Worm (Caenorhabditis elegans) whole organism, young adult: ENCODE data around the gene R07B1.13.

Source experiments
- C06A6.2 ChIP-seq: fragments of 200-800 bp; sonication (Bioruptor generic); conservative IDR thresholded peaks from 2 replicates; pipeline ENCODE4 v1.3.6; 2022; ENCODE audit warnings: missing genetic modification characterization, missing compliant biosample characterization
- F37B4.10 ChIP-seq: fragments of 200-800 bp; sonication (Bioruptor generic); IDR thresholded peaks from 2 replicates; pipeline ENCODE4 v1.3.6; 2022; ENCODE audit warnings: missing genetic modification characterization, missing compliant biosample characterization
- F39B2.1 ChIP-seq: fragments of 200-800 bp; sonication (Bioruptor generic); IDR thresholded peaks from 2 replicates; pipeline ENCODE4 v1.3.6; 2022; ENCODE audit warnings: missing genetic modification reagents, missing genetic modification characterization, missing compliant biosample characterization
- F52B5.7 ChIP-seq: sonication (generic microtip); optimal IDR thresholded peaks from 2 replicates; lab custom pipeline; 2016; ENCODE audit warnings: mild to moderate bottlenecking, missing genetic modification characterization, missing compliant biosample characterization
- F55B11.4 ChIP-seq: sonication (generic microtip); optimal IDR thresholded peaks from 2 replicates; lab custom pipeline; 2016; ENCODE audit warnings: missing compliant biosample characterization, missing genetic modification characterization, borderline replicate concordance; ENCODE audit not compliant: insufficient read depth
- F57C9.4 ChIP-seq: sonication (generic microtip); optimal IDR thresholded peaks from 2 replicates; lab custom pipeline; 2017; ENCODE audit warnings: mild to moderate bottlenecking, missing genetic modification characterization, missing compliant biosample characterization
- K12H6.12 ChIP-seq: fragments of 200-800 bp; sonication (Bioruptor generic); optimal IDR thresholded peaks from 2 replicates; lab custom pipeline; 2018; ENCODE audit warnings: mild to moderate bottlenecking, missing genetic modification characterization, missing compliant biosample characterization
- T07F8.4 ChIP-seq: sonication (generic microtip); optimal IDR thresholded peaks from 2 replicates; lab custom pipeline; 2016; ENCODE audit warnings: mild to moderate bottlenecking, missing genetic modification characterization, moderate library complexity, missing compliant biosample characterization
- T26A5.8 ChIP-seq: sonication (generic microtip); optimal IDR thresholded peaks from 2 replicates; lab custom pipeline; 2016; ENCODE audit warnings: missing genetic modification characterization, missing compliant biosample characterization
- Y53G8AR.9 ChIP-seq: fragments of 200-800 bp; sonication (Bioruptor generic); conservative IDR thresholded peaks from 2 replicates; pipeline ENCODE4 v1.3.6; 2022; ENCODE audit warnings: missing genetic modification reagents, missing genetic modification characterization, missing compliant biosample characterization
- Y56A3A.18 ChIP-seq: fragments of 200-800 bp; sonication (Bioruptor generic); IDR thresholded peaks from 2 replicates; pipeline ENCODE4 v1.3.6; 2022; ENCODE audit warnings: missing genetic modification reagents, missing genetic modification characterization, missing compliant biosample characterization
- Y79H2A.3 ChIP-seq: fragments of 200-800 bp; sonication (Bioruptor generic); conservative IDR thresholded peaks from 2 replicates; pipeline ENCODE4 v1.3.6; 2022; ENCODE audit warnings: missing genetic modification reagents, missing genetic modification characterization, missing compliant biosample characterization
- ZK185.1 ChIP-seq: sonication (generic microtip); optimal IDR thresholded peaks from 2 replicates; lab custom pipeline; 2016; ENCODE audit warnings: mild to moderate bottlenecking, missing genetic modification characterization, missing compliant biosample characterization; ENCODE audit not compliant: poor library complexity, severe bottlenecking
- ama-1 ChIP-seq, 3 experiments: fragments of 150-350 bp in 1 of 3; sonication (generic microtip) in 2 of 3; optimal IDR thresholded peaks; 2 replicates each; lab custom pipeline; 2014 to 2018; ENCODE audit warnings: missing biosample characterization in 2 of 3, missing genetic modification characterization in 2 of 3, missing genetic modification reagents in 2 of 3
- aptf-3 ChIP-seq: fragments of 200-800 bp; sonication (Bioruptor generic); IDR thresholded peaks from 2 replicates; pipeline ENCODE4 v1.3.6; 2022; ENCODE audit warnings: missing genetic modification characterization, missing compliant biosample characterization
- athp-1 ChIP-seq: sonication (generic microtip); optimal IDR thresholded peaks from 2 replicates; lab custom pipeline; 2017; ENCODE audit warnings: mild to moderate bottlenecking, missing genetic modification characterization, missing compliant biosample characterization
- attf-3 ChIP-seq: fragments of 200-800 bp; sonication (Bioruptor generic); conservative IDR thresholded peaks from 2 replicates; pipeline ENCODE4 v1.3.6; 2022; ENCODE audit warnings: missing genetic modification reagents, missing genetic modification characterization, missing compliant biosample characterization
- attf-6 ChIP-seq: fragments of 200-800 bp; sonication (Bioruptor generic); IDR thresholded peaks from 2 replicates; pipeline ENCODE4 v1.3.6; 2022; ENCODE audit warnings: missing genetic modification reagents, missing genetic modification characterization, missing compliant biosample characterization
- bed-2 ChIP-seq: fragments of 200-800 bp; sonication (Bioruptor generic); IDR thresholded peaks from 2 replicates; pipeline ENCODE4 v1.3.6; 2022; ENCODE audit warnings: missing genetic modification reagents, missing genetic modification characterization, missing compliant biosample characterization
- ccch-3 ChIP-seq: fragments of 200-800 bp; sonication (Bioruptor generic); optimal IDR thresholded peaks from 2 replicates; lab custom pipeline; 2018; ENCODE audit warnings: mild to moderate bottlenecking, missing genetic modification characterization, missing compliant biosample characterization
- ceh-100 ChIP-seq: fragments of 200-800 bp; sonication (Bioruptor generic); IDR thresholded peaks from 2 replicates; pipeline ENCODE4 v1.3.6; 2022; ENCODE audit warnings: missing genetic modification reagents, missing genetic modification characterization, missing compliant biosample characterization
- ceh-79 ChIP-seq: sonication (generic microtip); optimal IDR thresholded peaks from 2 replicates; lab custom pipeline; 2017; ENCODE audit warnings: mild to moderate bottlenecking, missing genetic modification characterization, missing compliant biosample characterization
- ceh-91 ChIP-seq: fragments of 200-800 bp; sonication (Bioruptor generic); IDR thresholded peaks from 2 replicates; pipeline ENCODE4 v1.3.6; 2022; ENCODE audit warnings: missing genetic modification reagents, missing genetic modification characterization, missing compliant biosample characterization
- dox-1 ChIP-seq: fragments of 200-800 bp; sonication (Bioruptor generic); IDR thresholded peaks from 2 replicates; pipeline ENCODE4 v1.3.6; 2022; ENCODE audit warnings: missing genetic modification reagents, missing genetic modification characterization, missing compliant biosample characterization
- dpl-1 ChIP-seq: fragments of 150-350 bp; optimal IDR thresholded peaks from 2 replicates; lab custom pipeline; 2014; ENCODE audit warnings: missing biosample characterization, missing genetic modification reagents, missing genetic modification characterization
- egl-18 ChIP-seq: fragments of 200-800 bp; sonication (Bioruptor generic); IDR thresholded peaks from 2 replicates; pipeline ENCODE4 v1.3.6; 2022; ENCODE audit warnings: missing genetic modification reagents, missing genetic modification characterization, missing compliant biosample characterization
- egl-44 ChIP-seq: fragments of 200-800 bp; sonication (Bioruptor generic); IDR thresholded peaks from 2 replicates; pipeline ENCODE4 v1.3.6; 2022; ENCODE audit warnings: missing genetic modification reagents, missing genetic modification characterization, missing compliant biosample characterization
- ets-4 ChIP-seq: fragments of 200-800 bp; sonication (Bioruptor generic); optimal IDR thresholded peaks from 2 replicates; lab custom pipeline; 2018; ENCODE audit warnings: mild to moderate bottlenecking, missing genetic modification characterization, missing compliant biosample characterization
- hmg-20 ChIP-seq: fragments of 200-800 bp; sonication (Bioruptor generic); IDR thresholded peaks from 2 replicates; pipeline ENCODE4 v1.3.6; 2022; ENCODE audit warnings: missing genetic modification reagents, missing genetic modification characterization, missing compliant biosample characterization
- lin-54 ChIP-seq: fragments of 200-800 bp; sonication (Bioruptor generic); optimal IDR thresholded peaks from 2 replicates; lab custom pipeline; 2018; ENCODE audit warnings: mild to moderate bottlenecking, missing genetic modification characterization, missing compliant biosample characterization
- lir-1 ChIP-seq: fragments of 200-800 bp; sonication (Bioruptor generic); conservative IDR thresholded peaks from 2 replicates; pipeline ENCODE4 v1.3.6; 2022; ENCODE audit warnings: missing genetic modification reagents, missing genetic modification characterization, missing compliant biosample characterization
- lsl-1 ChIP-seq: fragments of 200-800 bp; sonication (Bioruptor generic); optimal IDR thresholded peaks from 2 replicates; lab custom pipeline; 2018; ENCODE audit warnings: mild to moderate bottlenecking, missing genetic modification characterization, moderate library complexity, missing compliant biosample characterization
- madf-3 ChIP-seq: fragments of 200-800 bp; sonication (Bioruptor generic); IDR thresholded peaks from 2 replicates; pipeline ENCODE4 v1.3.6; 2022; ENCODE audit warnings: missing genetic modification reagents, missing genetic modification characterization, missing compliant biosample characterization
- mcd-1 ChIP-seq: fragments of 200-800 bp; sonication (Bioruptor generic); IDR thresholded peaks from 2 replicates; pipeline ENCODE4 v1.3.6; 2022; ENCODE audit warnings: missing genetic modification reagents, missing genetic modification characterization, missing compliant biosample characterization
- mxl-1 ChIP-seq: sonication (generic microtip); optimal IDR thresholded peaks from 2 replicates; lab custom pipeline; 2016; ENCODE audit warnings: missing genetic modification characterization, missing compliant biosample characterization
- nfya-1 ChIP-seq: sonication (generic microtip); optimal IDR thresholded peaks from 2 replicates; lab custom pipeline; 2017; ENCODE audit warnings: antibody characterized with exemption, missing compliant biosample characterization, missing genetic modification characterization, borderline replicate concordance; ENCODE audit not compliant: insufficient read depth
- nfya-2 ChIP-seq: fragments of 200-800 bp; sonication (Bioruptor generic); IDR thresholded peaks from 2 replicates; pipeline ENCODE4 v1.3.6; 2022; ENCODE audit warnings: missing genetic modification reagents, missing genetic modification characterization, missing compliant biosample characterization
- nfyb-1 ChIP-seq: fragments of 200-800 bp; sonication (Bioruptor generic); IDR thresholded peaks from 2 replicates; pipeline ENCODE4 v1.3.6; 2022; ENCODE audit warnings: missing genetic modification reagents, missing genetic modification characterization, missing compliant biosample characterization
- nhr-80 ChIP-seq: sonication (generic microtip); optimal IDR thresholded peaks from 2 replicates; lab custom pipeline; 2016; ENCODE audit warnings: missing genetic modification characterization, missing compliant biosample characterization
- rec-8 ChIP-seq, 2 experiments: sonication (generic microtip); optimal IDR thresholded peaks; 2 replicates each; lab custom pipeline; 2016; ENCODE audit warnings: mild to moderate bottlenecking in 2 of 2, missing genetic modification characterization in 2 of 2, missing genetic modification reagents in 2 of 2, missing genotype in 2 of 2, missing biosample characterization in 1 of 2, missing compliant biosample characterization in 1 of 2, moderate library complexity in 1 of 2
- sdz-38 ChIP-seq: sonication (generic microtip); optimal IDR thresholded peaks from 2 replicates; lab custom pipeline; 2016; ENCODE audit warnings: missing genotype, missing genetic modification characterization, missing compliant biosample characterization
- unc-130 ChIP-seq: sonication (generic microtip); optimal IDR thresholded peaks from 2 replicates; lab custom pipeline; 2016; ENCODE audit warnings: missing genetic modification reagents, missing genetic modification characterization, missing compliant biosample characterization
- xnd-1 ChIP-seq: sonication (generic microtip); optimal IDR thresholded peaks from 2 replicates; lab custom pipeline; 2016; ENCODE audit warnings: missing genotype, missing genetic modification reagents, missing genetic modification characterization, missing compliant biosample characterization
- zfh-2 ChIP-seq: fragments of 200-800 bp; sonication (Bioruptor generic); conservative IDR thresholded peaks from 2 replicates; pipeline ENCODE4 v1.3.6; 2022; ENCODE audit warnings: missing genetic modification reagents, missing genetic modification characterization, missing compliant biosample characterization
- ztf-25 ChIP-seq: fragments of 200-800 bp; sonication (Bioruptor generic); IDR thresholded peaks from 2 replicates; pipeline ENCODE4 v1.3.6; 2022; ENCODE audit warnings: missing genetic modification reagents, missing genetic modification characterization, missing compliant biosample characterization
- ztf-26 ChIP-seq: sonication (generic microtip); optimal IDR thresholded peaks from 2 replicates; lab custom pipeline; 2017; ENCODE audit warnings: missing genetic modification characterization, missing compliant biosample characterization

Gene R07B1.13

ce11 chrX:9840864-9841263, 28.8 kb upstream of the R07B1.13 start:
- TF ChIP-seq nfyb-1 (no peak), ztf-26 (no peak), F57C9.4 (tag; lab: Kevin White, UChicago) (no peak), ceh-91 (GFP tag; lab: Robert Waterston, UW) (no peak), K12H6.12 (tag; lab: Kevin White, UChicago) (no peak), F55B11.4 (tag; lab: Kevin White, UChicago) (no peak), attf-6 (GFP tag; lab: Robert Waterston, UW) (no peak), F39B2.1 (GFP tag; lab: Robert Waterston, UW) (no peak), lir-1 (GFP tag; lab: Robert Waterston, UW) (no peak), athp-1 (tag; lab: Kevin White, UChicago) (no peak)

- TF ChIP-seq nfya-2 (GFP tag; lab: Robert Waterston, UW), result no peak
- TF ChIP-seq rec-8 (tag; optimal IDR thresholded peaks at IDR 0.05; lab: Kevin White, UChicago), result no peak
- no peak for TF ChIP-seq K12H6.12 (tag; lab: Kevin White, UChicago)
- TF ChIP-seq hmg-20 (GFP tag; lab: Robert Waterston, UW), result no peak
- no peak for TF ChIP-seq aptf-3
- TF ChIP-seq Y79H2A.3, result no peak
- TF ChIP-seq nfya-1 (tag; lab: Kevin White, UChicago), result no peak
- TF ChIP-seq dox-1, result no peak
- no peak for TF ChIP-seq egl-18 (GFP tag; lab: Robert Waterston, UW)
- TF ChIP-seq Y53G8AR.9 (GFP tag; lab: Robert Waterston, UW), result no peak
- TF ChIP-seq C06A6.2 (GFP tag; lab: Robert Waterston, UW), result no peak
- TF ChIP-seq ZK185.1 (tag; lab: Kevin White, UChicago), result no peak
- no peak for TF ChIP-seq xnd-1 (tag; lab: Kevin White, UChicago)
- no peak for TF ChIP-seq unc-130 (GFP tag; lab: Kevin White, UChicago)
- TF ChIP-seq egl-44 (GFP tag; lab: Robert Waterston, UW), result no peak
These were observed 27.5 kb upstream of the R07B1.13 start for ce11 chrX:9842102-9842501.

- TF ChIP-seq aptf-3 (no peak), ztf-25 (no peak), ama-1 (optimal IDR thresholded peaks at IDR 0.05; lab: Kevin White, UChicago) (no peak), ama-1 (GFP tag; optimal IDR thresholded peaks at IDR 0.05; lab: Kevin White, UChicago) (no peak), ccch-3 (no peak), zfh-2 (no peak), nfyb-1 (no peak), attf-3 (GFP tag; lab: Robert Waterston, UW) (no peak), lin-54 (GFP tag; lab: Kevin White, UChicago) (no peak), madf-3 (GFP tag; lab: Robert Waterston, UW) (no peak)
These were observed 26.1 kb upstream of the R07B1.13 start for ce11 chrX:9843568-9843967.

ce11 chrX:9845916-9846315, 23.7 kb upstream of the R07B1.13 start:
- no peak for TF ChIP-seq ceh-100 (GFP tag; lab: Robert Waterston, UW)
- no peak for TF ChIP-seq lsl-1 (GFP tag; lab: Kevin White, UChicago)
- TF ChIP-seq nhr-80, result no peak
- TF ChIP-seq Y56A3A.18 (GFP tag; lab: Robert Waterston, UW), result no peak
- TF ChIP-seq mcd-1 (GFP tag; lab: Robert Waterston, UW), result no peak
- TF ChIP-seq T07F8.4, result no peak
- no peak for TF ChIP-seq ZK185.1 (tag; lab: Kevin White, UChicago)
- no peak for TF ChIP-seq mxl-1
- no peak for TF ChIP-seq ztf-25
- TF ChIP-seq T26A5.8 (tag; lab: Kevin White, UChicago), result no peak
- no peak for TF ChIP-seq bed-2 (GFP tag; lab: Robert Waterston, UW)
- TF ChIP-seq dpl-1 (GFP tag; lab: Kevin White, UChicago), result no peak
- TF ChIP-seq ets-4 (GFP tag; lab: Kevin White, UChicago), result no peak
- TF ChIP-seq ceh-79, result no peak
- TF ChIP-seq sdz-38 (tag; lab: Kevin White, UChicago), result no peak
- TF ChIP-seq F37B4.10 (GFP tag; lab: Robert Waterston, UW), result no peak
- TF ChIP-seq F52B5.7 (tag; lab: Kevin White, UChicago), result no peak
